Worm (Caenorhabditis elegans) whole organism, L4/young adult: ENCODE data around the gene F46F5.13.

ENCODE experiments used
- W03F9.2 ChIP-seq: fragments of 150-350 bp; optimal IDR thresholded peaks from 2 replicates; lab custom pipeline; 2014; ENCODE audit warnings: missing biosample characterization, missing genetic modification characterization
- dao-5 ChIP-seq: sonication (generic microtip); optimal IDR thresholded peaks from 2 replicates; lab custom pipeline; 2016; ENCODE audit warnings: missing genotype, missing genetic modification characterization, moderate library complexity, missing compliant biosample characterization
- him-1 ChIP-seq: sonication (generic microtip); optimal IDR thresholded peaks from 2 replicates; lab custom pipeline; 2016; ENCODE audit warnings: missing genotype, missing genetic modification reagents, missing genetic modification characterization, missing compliant biosample characterization

DNA sequence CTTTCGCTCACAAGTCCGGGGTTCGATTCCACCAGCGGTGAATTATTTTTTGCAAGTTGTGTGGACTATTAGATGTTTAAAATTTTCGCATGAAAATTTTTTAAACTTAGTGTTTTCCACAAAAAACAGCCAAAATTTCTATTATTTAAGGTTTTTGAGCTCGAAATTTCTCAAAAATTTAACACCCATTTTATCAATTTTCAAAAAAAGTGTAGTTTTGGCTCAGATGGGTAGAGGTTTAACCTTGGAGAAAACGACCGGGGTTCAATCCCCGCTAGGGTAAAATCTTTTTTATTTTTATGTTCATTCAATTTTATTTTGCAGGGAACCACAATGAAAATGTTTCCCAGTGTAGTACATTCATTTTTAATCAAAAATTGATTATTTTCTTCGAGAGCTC lies 33.9 kb upstream of the F46F5.13 start:
- no peak for TF ChIP-seq him-1 (tag; lab: Kevin White, UChicago)
- TF ChIP-seq dao-5 (tag; lab: Kevin White, UChicago), result no peak
- TF ChIP-seq W03F9.2 (tag; lab: Kevin White, UChicago), result no peak
